Fruit fly (Drosophila melanogaster) whole organism, adult: ENCODE data around the gene Apl.

Source experiments
- CG12768 ChIP-seq: fragments of 200-800 bp; sonication (Bioruptor generic); optimal IDR thresholded peaks from 2 replicates; lab custom pipeline; 2017; ENCODE audit warnings: missing biosample characterization, missing genetic modification characterization, mild to moderate bottlenecking, moderate library complexity, missing genetic modification reagents
- CG5204 ChIP-seq: fragments of 200-800 bp; sonication (Bioruptor generic); optimal IDR thresholded peaks from 2 replicates; lab custom pipeline; 2016; ENCODE audit warnings: missing biosample characterization, missing genetic modification characterization
- CG7045 ChIP-seq: fragments of 200-800 bp; sonication (Bioruptor generic); optimal IDR thresholded peaks from 2 replicates; lab custom pipeline; 2017; ENCODE audit warnings: missing biosample characterization, mild to moderate bottlenecking, missing genetic modification characterization
- CG7101 ChIP-seq: fragments of 200-800 bp; sonication (Bioruptor generic); optimal IDR thresholded peaks from 2 replicates; lab custom pipeline; 2018; ENCODE audit warnings: missing biosample characterization, mild to moderate bottlenecking, missing genetic modification characterization, moderate library complexity
- Clk ChIP-seq: fragments of 200-800 bp; sonication (Bioruptor generic); optimal IDR thresholded peaks from 2 replicates; lab custom pipeline; 2017; ENCODE audit warnings: missing biosample characterization, missing genetic modification characterization
- Mnt ChIP-seq: fragments of 200-800 bp; sonication (Bioruptor generic); optimal IDR thresholded peaks from 2 replicates; lab custom pipeline; 2016; ENCODE audit warnings: missing biosample characterization, mild to moderate bottlenecking, missing genetic modification characterization
- cic ChIP-seq: fragments of 200-800 bp; sonication (Bioruptor generic); optimal IDR thresholded peaks from 2 replicates; lab custom pipeline; 2017; ENCODE audit warnings: missing biosample characterization, mild to moderate bottlenecking, missing genetic modification characterization, moderate library complexity
- cnc ChIP-seq, 2 experiments: fragments of >200 bp; optimal IDR thresholded peaks; 2 replicates each; lab custom pipeline; 2017
- kay ChIP-seq: fragments of 200-800 bp; sonication (Bioruptor generic); peaks from one replicate; lab custom pipeline; 2016; ENCODE audit warnings: missing biosample characterization, missing genetic modification characterization, borderline replicate concordance
- ovo ChIP-seq: fragments of 200-800 bp; sonication (Bioruptor generic); optimal IDR thresholded peaks from 2 replicates; lab custom pipeline; 2016; ENCODE audit warnings: missing biosample characterization, missing genetic modification characterization
- toe ChIP-seq: fragments of 200-800 bp; sonication (Bioruptor generic); optimal IDR thresholded peaks from 2 replicates; lab custom pipeline; 2016; ENCODE audit warnings: missing biosample characterization, missing genetic modification characterization

dm6 chr3L:16638639-16639388, 43.8 kb downstream of the Apl start:
- TF ChIP-seq kay (GFP tag; lab: Kevin White, UChicago) (no peak), Clk (GFP tag; lab: Kevin White, UChicago) (no peak), cic (GFP tag; lab: Kevin White, UChicago) (no peak), CG7101 (no peak), CG7045 (GFP tag; lab: Kevin White, UChicago) (no peak), toe (GFP tag; lab: Kevin White, UChicago) (no peak), cnc (optimal IDR thresholded peaks at IDR 0.05; lab: Kevin White, UChicago) (no peak), Mnt (GFP tag; lab: Kevin White, UChicago) (no peak), CG12768 (GFP tag; lab: Kevin White, UChicago) (no peak), ovo (GFP tag; lab: Kevin White, UChicago) (no peak), CG5204 (GFP tag; lab: Kevin White, UChicago) (no peak)
